Worm (Caenorhabditis elegans) whole organism, mixed stage, embryonic: Measurements from ENCODE around the gene spin-2.

Experiments used
- M03D4.4 ChIP-seq: sonication (generic microtip); optimal IDR thresholded peaks from 2 replicates; lab custom pipeline; 2017; ENCODE audit warnings: mild to moderate bottlenecking, missing genetic modification characterization, missing compliant biosample characterization
- bed-3 ChIP-seq: fragments of 200-800 bp; sonication (Bioruptor generic); optimal IDR thresholded peaks from 3 replicates; lab custom pipeline; 2018; ENCODE audit warnings: mild to moderate bottlenecking, missing genetic modification characterization, moderate library complexity, missing compliant biosample characterization
- blmp-1 ChIP-seq: fragments of 150-350 bp; optimal IDR thresholded peaks from 2 replicates; lab custom pipeline; 2014; ENCODE audit warnings: missing biosample characterization, missing genetic modification characterization
- ceh-39 ChIP-seq: fragments of 150-350 bp; optimal IDR thresholded peaks from 2 replicates; lab custom pipeline; 2014; ENCODE audit warnings: missing biosample characterization, missing genetic modification characterization
- ceh-43 ChIP-seq: fragments of 200-800 bp; sonication (Bioruptor generic); optimal IDR thresholded peaks from 2 replicates; lab custom pipeline; 2018; ENCODE audit warnings: mild to moderate bottlenecking, missing genetic modification characterization, moderate library complexity, missing compliant biosample characterization
- ceh-83 ChIP-seq: fragments of 200-800 bp; sonication (Bioruptor generic); optimal IDR thresholded peaks from 2 replicates; lab custom pipeline; 2018; ENCODE audit warnings: mild to moderate bottlenecking, missing genetic modification characterization, missing compliant biosample characterization
- ces-1 ChIP-seq: fragments of 150-350 bp; optimal IDR thresholded peaks from 2 replicates; lab custom pipeline; 2014; ENCODE audit warnings: missing biosample characterization, missing genetic modification reagents, missing genetic modification characterization
- cnd-1 ChIP-seq: fragments of 200-800 bp; sonication (Bioruptor generic); optimal IDR thresholded peaks from 2 replicates; lab custom pipeline; 2018; ENCODE audit warnings: mild to moderate bottlenecking, missing genetic modification characterization, missing compliant biosample characterization
- drap-1 ChIP-seq: fragments of 200-800 bp; sonication (Bioruptor generic); optimal IDR thresholded peaks from 3 replicates; lab custom pipeline; 2018; ENCODE audit warnings: mild to moderate bottlenecking, missing genetic modification characterization, missing compliant biosample characterization
- elt-1 ChIP-seq: sonication (generic microtip); optimal IDR thresholded peaks from 2 replicates; lab custom pipeline; 2017; ENCODE audit warnings: missing genetic modification characterization, mild to moderate bottlenecking, missing compliant biosample characterization, antibody characterized with exemption, moderate library complexity, borderline replicate concordance; ENCODE audit not compliant: insufficient read depth
- elt-3 ChIP-seq: fragments of 150-350 bp; optimal IDR thresholded peaks from 2 replicates; lab custom pipeline; 2014; ENCODE audit warnings: missing biosample characterization, missing genetic modification characterization
- ham-2 ChIP-seq: fragments of 200-800 bp; sonication (Bioruptor generic); optimal IDR thresholded peaks from 2 replicates; lab custom pipeline; 2018; ENCODE audit warnings: mild to moderate bottlenecking, missing genetic modification characterization, missing compliant biosample characterization
- hlh-1 ChIP-seq: fragments of 150-350 bp; optimal IDR thresholded peaks from 2 replicates; lab custom pipeline; 2014; ENCODE audit warnings: missing biosample characterization, missing genetic modification reagents, missing genetic modification characterization
- lin-13 ChIP-seq: fragments of 150-350 bp; optimal IDR thresholded peaks from 2 replicates; lab custom pipeline; 2014; ENCODE audit warnings: missing biosample characterization, missing genetic modification characterization
- lin-32 ChIP-seq: fragments of 200-800 bp; sonication (Bioruptor generic); optimal IDR thresholded peaks from 2 replicates; lab custom pipeline; 2018; ENCODE audit warnings: mild to moderate bottlenecking, missing genetic modification characterization, missing compliant biosample characterization
- lsy-2 ChIP-seq: fragments of 150-350 bp; optimal IDR thresholded peaks from 2 replicates; lab custom pipeline; 2014; ENCODE audit warnings: missing biosample characterization, missing genetic modification characterization
- mab-5 ChIP-seq: fragments of 150-350 bp; optimal IDR thresholded peaks from 2 replicates; lab custom pipeline; 2014; ENCODE audit warnings: missing biosample characterization, missing genetic modification characterization
- mep-1 ChIP-seq: fragments of 150-350 bp; optimal IDR thresholded peaks from 2 replicates; lab custom pipeline; 2017; ENCODE audit warnings: missing biosample characterization, missing genetic modification reagents, missing genetic modification characterization, inconsistent platforms
- nhr-12 ChIP-seq: fragments of 150-350 bp; optimal IDR thresholded peaks from 2 replicates; lab custom pipeline; 2014; ENCODE audit warnings: missing biosample characterization, missing genetic modification characterization
- nhr-2 ChIP-seq: fragments of 150-350 bp; optimal IDR thresholded peaks from 2 replicates; lab custom pipeline; 2014; ENCODE audit warnings: missing biosample characterization, missing genetic modification characterization
- nhr-237 ChIP-seq: fragments of 150-350 bp; optimal IDR thresholded peaks from 2 replicates; lab custom pipeline; 2014; ENCODE audit warnings: missing biosample characterization, missing genetic modification characterization
- nhr-28 ChIP-seq: fragments of 150-350 bp; optimal IDR thresholded peaks from 2 replicates; lab custom pipeline; 2014; ENCODE audit warnings: missing biosample characterization, missing genetic modification characterization
- nhr-76 ChIP-seq: sonication (generic microtip); optimal IDR thresholded peaks from 2 replicates; lab custom pipeline; 2017; ENCODE audit warnings: missing biosample characterization, missing genetic modification characterization
- pha-4 ChIP-seq: fragments of 150-350 bp; optimal IDR thresholded peaks from 2 replicates; lab custom pipeline; 2018; ENCODE audit warnings: missing biosample characterization, missing genetic modification reagents, missing genetic modification characterization
- sem-2 ChIP-seq: fragments of 200-800 bp; sonication (Bioruptor generic); optimal IDR thresholded peaks from 2 replicates; lab custom pipeline; 2018; ENCODE audit warnings: mild to moderate bottlenecking, missing genetic modification characterization, missing compliant biosample characterization
- sptf-1 ChIP-seq: sonication (generic microtip); optimal IDR thresholded peaks from 2 replicates; lab custom pipeline; 2017; ENCODE audit warnings: mild to moderate bottlenecking, missing genetic modification characterization, moderate library complexity, missing compliant biosample characterization
- tbx-8 ChIP-seq: fragments of 200-800 bp; sonication (Bioruptor generic); optimal IDR thresholded peaks from 2 replicates; lab custom pipeline; 2018; ENCODE audit warnings: mild to moderate bottlenecking, missing genetic modification characterization, moderate library complexity, missing compliant biosample characterization
- unc-120 ChIP-seq: sonication (generic microtip); optimal IDR thresholded peaks from 2 replicates; lab custom pipeline; 2017; ENCODE audit warnings: missing genetic modification characterization, missing compliant biosample characterization; ENCODE audit not compliant: poor library complexity, severe bottlenecking
- unc-39 ChIP-seq: fragments of 150-350 bp; optimal IDR thresholded peaks from 2 replicates; lab custom pipeline; 2014; ENCODE audit warnings: missing biosample characterization, missing genetic modification characterization
- unc-62 ChIP-seq: fragments of 150-350 bp; optimal IDR thresholded peaks from 2 replicates; lab custom pipeline; 2014; ENCODE audit warnings: missing biosample characterization, missing genetic modification reagents, missing genetic modification characterization
- zip-8 ChIP-seq: fragments of 150-350 bp; optimal IDR thresholded peaks from 2 replicates; lab custom pipeline; 2014; ENCODE audit warnings: missing biosample characterization, missing genetic modification characterization
- ztf-11 ChIP-seq: fragments of 150-350 bp; optimal IDR thresholded peaks from 2 replicates; lab custom pipeline; 2014; ENCODE audit warnings: missing biosample characterization, missing genetic modification characterization

Gene spin-2

DNA sequence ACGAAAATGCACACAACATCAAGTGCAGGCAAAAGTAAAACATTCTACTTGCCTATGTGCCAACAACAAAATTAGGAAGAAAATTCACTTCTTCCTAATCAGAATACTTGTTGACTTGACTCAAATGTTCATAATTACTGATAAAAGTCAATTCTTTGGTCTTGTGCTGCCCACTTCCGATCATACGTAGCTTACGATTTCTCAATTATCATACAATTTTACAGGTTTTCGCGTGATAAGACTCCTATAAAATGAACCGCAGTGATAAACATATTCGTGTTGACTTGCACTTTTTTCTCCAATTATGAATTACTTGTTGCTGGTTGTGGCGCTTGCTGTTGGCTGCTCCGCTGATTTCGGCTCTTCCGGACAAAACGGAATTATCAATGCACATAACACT is 29.4 kb upstream of the spin-2 start, which contains the start of gene scl-2:
Gene scl-2, plus strand, starts transcription at position 293 of the 400 bp plus-strand sequence.
- no peak for TF ChIP-seq drap-1 (GFP tag; lab: Kevin White, UChicago)
- TF ChIP-seq ceh-83 (GFP tag; lab: Kevin White, UChicago): no peak
- no peak for TF ChIP-seq mab-5
- no peak for TF ChIP-seq unc-62 (GFP tag; lab: Kevin White, UChicago)
- no peak for TF ChIP-seq ztf-11 (tag; lab: Kevin White, UChicago)
- no peak for TF ChIP-seq lin-32 (GFP tag; lab: Kevin White, UChicago)
- no peak for TF ChIP-seq mep-1
- no peak for TF ChIP-seq cnd-1 (tag; lab: Kevin White, UChicago)

- TF ChIP-seq nhr-28 (tag; lab: Kevin White, UChicago) (no peak), elt-1 (tag; lab: Kevin White, UChicago) (no peak), unc-39 (tag; lab: Kevin White, UChicago) (no peak), nhr-2 (tag; lab: Kevin White, UChicago) (no peak), M03D4.4 (no peak), bed-3 (GFP tag; lab: Kevin White, UChicago) (no peak), nhr-12 (no peak), pha-4 (no peak), unc-120 (tag; lab: Kevin White, UChicago) (no peak), sem-2 (GFP tag; lab: Kevin White, UChicago) (no peak), lsy-2 (no peak)
These were observed 27.5 kb upstream of the spin-2 start, which contains the start of gene scl-3 for ce11 chrIV:13059284-13059683. Gene scl-3, plus strand, starts transcription at chrIV:13059584.

- TF ChIP-seq ceh-83 (GFP tag; lab: Kevin White, UChicago) (no peak), lsy-2 (no peak), unc-120 (tag; lab: Kevin White, UChicago) (no peak), ceh-39 (tag; lab: Kevin White, UChicago) (no peak), ham-2 (GFP tag; lab: Kevin White, UChicago) (no peak), lin-13 (tag; lab: Kevin White, UChicago) (no peak), unc-62 (GFP tag; lab: Kevin White, UChicago) (no peak), M03D4.4 (no peak), sem-2 (GFP tag; lab: Kevin White, UChicago) (no peak), nhr-237 (tag; lab: Kevin White, UChicago) (no peak), blmp-1 (tag; lab: Kevin White, UChicago) (no peak), nhr-2 (tag; lab: Kevin White, UChicago) (no peak), mep-1 (no peak)
These were observed 23.1 kb upstream of the spin-2 start, which contains the start of gene scl-5 for ce11 chrIV:13063714-13064113. Gene scl-5, plus strand, starts transcription at chrIV:13064014.

- TF ChIP-seq tbx-8 (GFP tag; lab: Kevin White, UChicago) (no peak), M03D4.4 (no peak), ces-1 (GFP tag; lab: Kevin White, UChicago) (no peak), unc-39 (tag; lab: Kevin White, UChicago) (no peak), sptf-1 (tag; lab: Kevin White, UChicago) (no peak), nhr-76 (no peak), ceh-43 (no peak), zip-8 (no peak), nhr-12 (no peak), nhr-237 (tag; lab: Kevin White, UChicago) (no peak), hlh-1 (tag; lab: Kevin White, UChicago) (no peak), ceh-39 (tag; lab: Kevin White, UChicago) (no peak)
- TF ChIP-seq, all 35 proteins: peak for 0
These were observed 20.8 kb upstream of the spin-2 start for ce11 chrIV:13066044-13066443.

DNA sequence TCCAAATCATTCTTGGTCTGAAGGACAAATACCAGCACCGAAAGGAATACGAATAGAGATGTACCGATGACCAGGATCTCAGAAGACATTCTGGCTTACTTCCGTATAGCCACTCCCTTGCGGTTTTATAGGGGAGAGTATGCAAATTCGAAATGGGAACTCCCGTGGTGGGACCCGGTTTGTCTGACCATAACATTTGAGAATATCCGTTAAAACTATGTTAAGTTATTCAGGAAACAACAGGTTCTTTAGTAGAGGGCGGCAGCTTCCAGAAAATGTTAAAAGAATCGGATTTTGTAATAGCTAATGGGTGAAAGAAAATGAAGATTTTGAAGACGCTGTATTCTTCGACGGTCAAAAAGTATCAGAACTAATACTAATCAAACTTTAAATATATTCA is 19.6 kb upstream of the spin-2 start, which contains the start of gene col-131:
Gene col-131, minus strand, starts transcription at position 101 of the 400 bp plus-strand sequence.
- no peak for TF ChIP-seq nhr-12
- TF ChIP-seq elt-1 (tag; lab: Kevin White, UChicago): no peak
- TF ChIP-seq blmp-1 (tag; lab: Kevin White, UChicago): no peak
- TF ChIP-seq sptf-1 (tag; lab: Kevin White, UChicago): no peak
- TF ChIP-seq elt-3: no peak
- TF ChIP-seq mep-1: no peak
- TF ChIP-seq unc-120 (tag; lab: Kevin White, UChicago): no peak
- TF ChIP-seq ces-1 (GFP tag; lab: Kevin White, UChicago): no peak
- TF ChIP-seq ceh-43: no peak
- no peak for TF ChIP-seq nhr-28 (tag; lab: Kevin White, UChicago)
- TF ChIP-seq bed-3 (GFP tag; lab: Kevin White, UChicago): no peak
- TF ChIP-seq, all 35 proteins: peak for 0
